Worm (Caenorhabditis elegans) whole organism, young adult: ENCODE results near the gene F38A1.11.

Experiments
- B0019.2 ChIP-seq: fragments of 200-800 bp; sonication (Bioruptor generic); conservative IDR thresholded peaks from 2 replicates; pipeline ENCODE4 v1.3.6; 2022; ENCODE audit warnings: missing genetic modification reagents, missing genetic modification characterization, missing compliant biosample characterization
- F22D6.2 ChIP-seq: sonication (generic microtip); optimal IDR thresholded peaks from 2 replicates; lab custom pipeline; 2016; ENCODE audit warnings: mild to moderate bottlenecking, missing genetic modification characterization, missing compliant biosample characterization
- K12H6.12 ChIP-seq: fragments of 200-800 bp; sonication (Bioruptor generic); optimal IDR thresholded peaks from 2 replicates; lab custom pipeline; 2018; ENCODE audit warnings: mild to moderate bottlenecking, missing genetic modification characterization, missing compliant biosample characterization
- Y56A3A.18 ChIP-seq: fragments of 200-800 bp; sonication (Bioruptor generic); IDR thresholded peaks from 2 replicates; pipeline ENCODE4 v1.3.6; 2022; ENCODE audit warnings: missing genetic modification reagents, missing genetic modification characterization, missing compliant biosample characterization
- Y67H2A.10 ChIP-seq: fragments of 200-800 bp; sonication (Bioruptor generic); conservative IDR thresholded peaks from 2 replicates; pipeline ENCODE4 v1.3.6; 2022; ENCODE audit warnings: missing genetic modification reagents, missing genetic modification characterization, missing compliant biosample characterization
- Y79H2A.3 ChIP-seq: fragments of 200-800 bp; sonication (Bioruptor generic); conservative IDR thresholded peaks from 2 replicates; pipeline ENCODE4 v1.3.6; 2022; ENCODE audit warnings: missing genetic modification reagents, missing genetic modification characterization, missing compliant biosample characterization
- aptf-2 ChIP-seq: fragments of 200-800 bp; sonication (Bioruptor generic); conservative IDR thresholded peaks from 2 replicates; pipeline ENCODE4 v1.3.6; 2022; ENCODE audit warnings: missing genetic modification reagents, missing genetic modification characterization, missing compliant biosample characterization
- atf-7 ChIP-seq: sonication (generic microtip); optimal IDR thresholded peaks from 2 replicates; lab custom pipeline; 2017; ENCODE audit warnings: mild to moderate bottlenecking, missing genetic modification characterization, missing compliant biosample characterization
- cebp-2 ChIP-seq: fragments of 200-800 bp; sonication (Bioruptor generic); IDR thresholded peaks from 2 replicates; pipeline ENCODE4 v1.3.6; 2022; ENCODE audit warnings: missing genetic modification characterization, missing compliant biosample characterization
- chd-7 ChIP-seq: sonication (generic microtip); optimal IDR thresholded peaks from 2 replicates; lab custom pipeline; 2016; ENCODE audit warnings: mild to moderate bottlenecking, missing genetic modification characterization, moderate library complexity, missing compliant biosample characterization
- dox-1 ChIP-seq: fragments of 200-800 bp; sonication (Bioruptor generic); IDR thresholded peaks from 2 replicates; pipeline ENCODE4 v1.3.6; 2022; ENCODE audit warnings: missing genetic modification reagents, missing genetic modification characterization, missing compliant biosample characterization
- efl-1 ChIP-seq: fragments of 150-350 bp; optimal IDR thresholded peaks from 2 replicates; lab custom pipeline; 2014; ENCODE audit warnings: missing biosample characterization, missing genetic modification reagents, missing genetic modification characterization
- egl-18 ChIP-seq: fragments of 200-800 bp; sonication (Bioruptor generic); IDR thresholded peaks from 2 replicates; pipeline ENCODE4 v1.3.6; 2022; ENCODE audit warnings: missing genetic modification reagents, missing genetic modification characterization, missing compliant biosample characterization
- egrh-3 ChIP-seq: fragments of 200-800 bp; sonication (Bioruptor generic); IDR thresholded peaks from 2 replicates; pipeline ENCODE4 v1.3.6; 2022; ENCODE audit warnings: missing genetic modification reagents, missing genetic modification characterization, missing compliant biosample characterization
- hsf-1 ChIP-seq: fragments of 200-800 bp; sonication (Bioruptor generic); IDR thresholded peaks from 2 replicates; pipeline ENCODE4 v1.3.6; 2022; ENCODE audit warnings: missing genetic modification reagents, missing genetic modification characterization, missing compliant biosample characterization
- lsl-1 ChIP-seq: fragments of 200-800 bp; sonication (Bioruptor generic); optimal IDR thresholded peaks from 2 replicates; lab custom pipeline; 2018; ENCODE audit warnings: mild to moderate bottlenecking, missing genetic modification characterization, moderate library complexity, missing compliant biosample characterization
- madf-10 ChIP-seq: sonication (generic microtip); optimal IDR thresholded peaks from 2 replicates; lab custom pipeline; 2016; ENCODE audit warnings: mild to moderate bottlenecking, missing genetic modification characterization, missing compliant biosample characterization
- madf-6 ChIP-seq: fragments of 200-800 bp; sonication (Bioruptor generic); IDR thresholded peaks from 2 replicates; pipeline ENCODE4 v1.3.6; 2022; ENCODE audit warnings: missing genetic modification reagents, missing genetic modification characterization, missing compliant biosample characterization
- mcd-1 ChIP-seq: fragments of 200-800 bp; sonication (Bioruptor generic); IDR thresholded peaks from 2 replicates; pipeline ENCODE4 v1.3.6; 2022; ENCODE audit warnings: missing genetic modification reagents, missing genetic modification characterization, missing compliant biosample characterization
- mel-28 ChIP-seq: sonication (generic microtip); optimal IDR thresholded peaks from 2 replicates; lab custom pipeline; 2016; ENCODE audit warnings: borderline replicate concordance, mild to moderate bottlenecking, missing genetic modification characterization, missing compliant biosample characterization
- nfyb-1 ChIP-seq: fragments of 200-800 bp; sonication (Bioruptor generic); IDR thresholded peaks from 2 replicates; pipeline ENCODE4 v1.3.6; 2022; ENCODE audit warnings: missing genetic modification reagents, missing genetic modification characterization, missing compliant biosample characterization
- nhr-27 ChIP-seq: fragments of 200-800 bp; sonication (Bioruptor generic); optimal IDR thresholded peaks from 2 replicates; lab custom pipeline; 2018; ENCODE audit warnings: mild to moderate bottlenecking, missing genetic modification characterization, moderate library complexity, missing compliant biosample characterization
- nhr-80 ChIP-seq: sonication (generic microtip); optimal IDR thresholded peaks from 2 replicates; lab custom pipeline; 2016; ENCODE audit warnings: missing genetic modification characterization, missing compliant biosample characterization
- nhr-90 ChIP-seq: sonication (generic microtip); optimal IDR thresholded peaks from 2 replicates; lab custom pipeline; 2016; ENCODE audit warnings: missing genotype, mild to moderate bottlenecking, missing genetic modification characterization, missing compliant biosample characterization
- snpc-1.3 ChIP-seq: sonication (generic microtip); optimal IDR thresholded peaks from 2 replicates; lab custom pipeline; 2017; ENCODE audit warnings: missing genetic modification characterization, mild to moderate bottlenecking, missing compliant biosample characterization, antibody characterized with exemption, moderate library complexity, missing genotype, missing genetic modification reagents; ENCODE audit not compliant: insufficient read depth
- snpc-3.4 ChIP-seq: sonication (generic microtip); optimal IDR thresholded peaks from 2 replicates; lab custom pipeline; 2017; ENCODE audit warnings: missing genetic modification characterization, mild to moderate bottlenecking, missing compliant biosample characterization, antibody characterized with exemption, moderate library complexity, missing genotype, missing genetic modification reagents
- somi-1 ChIP-seq: fragments of 200-800 bp; sonication (Bioruptor generic); optimal IDR thresholded peaks from 2 replicates; lab custom pipeline; 2018; ENCODE audit warnings: mild to moderate bottlenecking, missing genetic modification characterization, missing compliant biosample characterization
- tlf-1 ChIP-seq: fragments of 200-800 bp; sonication (Bioruptor generic); optimal IDR thresholded peaks from 2 replicates; lab custom pipeline; 2018; ENCODE audit warnings: mild to moderate bottlenecking, missing genetic modification characterization, missing compliant biosample characterization
- zfh-2 ChIP-seq: fragments of 200-800 bp; sonication (Bioruptor generic); conservative IDR thresholded peaks from 2 replicates; pipeline ENCODE4 v1.3.6; 2022; ENCODE audit warnings: missing genetic modification reagents, missing genetic modification characterization, missing compliant biosample characterization
- ztf-28 ChIP-seq: fragments of 200-800 bp; sonication (Bioruptor generic); IDR thresholded peaks from 2 replicates; pipeline ENCODE4 v1.3.6; 2022; ENCODE audit warnings: missing genetic modification reagents, missing genetic modification characterization, missing compliant biosample characterization
- ztf-3 ChIP-seq: fragments of 200-800 bp; sonication (Bioruptor generic); optimal IDR thresholded peaks from 2 replicates; lab custom pipeline; 2018; ENCODE audit warnings: mild to moderate bottlenecking, missing genetic modification characterization, missing compliant biosample characterization
- ztf-6 ChIP-seq: fragments of 200-800 bp; sonication (Bioruptor generic); IDR thresholded peaks from 2 replicates; pipeline ENCODE4 v1.3.6; 2022; ENCODE audit warnings: missing genetic modification reagents, missing genetic modification characterization, missing compliant biosample characterization

Gene F38A1.11

DNA sequence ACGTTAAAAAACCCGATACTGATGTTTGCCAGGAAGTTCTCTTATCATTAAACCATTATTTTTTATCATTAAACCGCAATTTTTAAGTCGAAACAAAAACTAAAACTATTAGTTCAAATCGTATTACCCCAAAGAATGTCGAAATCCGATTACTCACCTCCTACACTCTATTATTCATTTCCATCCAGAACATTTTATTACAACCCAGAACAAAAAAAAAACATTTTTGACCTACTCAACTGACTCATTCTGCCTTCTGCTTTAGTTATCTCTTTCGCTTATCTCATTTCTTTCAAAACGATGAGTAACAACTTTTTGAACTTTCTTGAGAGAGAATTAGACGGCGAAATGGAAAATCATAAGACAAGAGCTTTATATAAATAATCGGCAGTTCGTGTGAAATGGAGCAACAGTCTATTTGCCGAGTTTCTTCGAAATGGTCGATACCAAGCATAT lies 18.5 kb upstream of the F38A1.11 start, which contains the start of gene W09G12.7:
TSS of gene W09G12.7 (plus strand) at position 406 of the 456 bp plus-strand sequence.
- TF ChIP-seq Y79H2A.3 (GFP tag; lab: Robert Waterston, UW), result no peak
- TF ChIP-seq nhr-80 (tag; lab: Kevin White, UChicago), result peak; percentile 48

DNA sequence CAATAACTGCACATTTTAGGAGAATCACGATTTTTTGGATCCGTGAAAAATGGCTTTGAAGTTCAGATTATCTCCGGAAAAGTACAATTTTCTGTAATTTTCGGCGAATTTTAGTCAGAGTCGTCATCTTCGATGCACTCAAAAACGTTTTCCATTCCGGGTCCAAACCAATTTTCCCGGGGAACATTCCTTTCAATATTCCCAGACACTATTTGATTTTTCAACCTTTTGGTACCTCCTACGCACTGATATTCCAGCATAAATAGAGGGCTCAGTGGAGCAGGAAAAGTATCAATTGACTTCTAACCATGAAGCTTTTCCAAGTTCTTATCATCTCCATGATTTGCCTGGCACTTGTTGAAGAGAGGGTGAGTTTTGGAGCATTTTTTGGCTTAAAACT lies 15.6 kb upstream of the F38A1.11 start, which contains the start of gene W09G12.6:
TSS of gene W09G12.6 (plus strand) at position 301 of the 400 bp plus-strand sequence.
- no peak for TF ChIP-seq Y56A3A.18 (GFP tag; lab: Robert Waterston, UW)

DNA sequence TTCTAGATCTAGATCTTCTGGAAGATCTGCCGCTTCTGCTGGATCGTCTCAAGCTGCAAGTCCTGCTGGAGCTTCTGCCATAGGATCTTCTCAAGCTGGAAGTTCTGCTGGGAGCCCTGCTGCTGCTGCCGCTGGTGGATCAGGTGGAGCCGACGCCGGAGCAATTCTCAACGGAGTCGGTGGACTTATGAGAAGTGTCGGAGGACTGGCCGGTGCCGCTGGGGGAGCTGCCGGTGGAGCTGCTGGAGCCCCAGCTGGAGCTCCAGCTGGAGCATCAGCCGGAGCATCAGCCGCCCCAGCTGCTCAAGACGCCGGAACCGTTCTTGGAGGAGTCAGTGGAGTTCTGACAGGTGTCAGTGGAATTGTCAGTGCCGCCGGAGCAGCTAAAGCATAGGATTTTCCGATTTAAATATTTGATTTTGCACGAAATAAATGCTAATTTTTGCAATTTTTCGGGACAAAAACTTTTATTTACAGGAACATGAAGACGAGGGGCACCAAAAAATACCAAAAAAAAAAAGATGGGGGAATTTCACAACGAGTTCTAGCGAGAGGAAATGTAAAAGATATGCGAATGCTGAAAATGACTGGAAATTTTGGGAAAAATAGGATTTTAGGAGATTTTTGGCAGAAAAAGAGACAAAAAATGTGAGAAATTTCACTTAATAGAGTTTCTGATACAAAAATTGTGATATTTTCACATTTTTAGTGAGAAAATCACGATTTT lies 14.6 kb upstream of the F38A1.11 start:
- no peak for TF ChIP-seq snpc-1.3 (tag; lab: Kevin White, UChicago)
- TF ChIP-seq egrh-3 (GFP tag; lab: Robert Waterston, UW), result peak; percentile 98
- 0 out of 2 replicates have a peak, but pooled peaks have one; percentile 23 for TF ChIP-seq mcd-1
- no peak for TF ChIP-seq nhr-90 (tag; lab: Kevin White, UChicago)
- 0 out of 2 replicates have a peak, but pooled peaks have one; percentile 19 for TF ChIP-seq dox-1 (GFP tag; lab: Robert Waterston, UW)
- TF ChIP-seq chd-7, result peak; percentile 27
- no peak for TF ChIP-seq cebp-2 (GFP tag; lab: Robert Waterston, UW)
- no peak for TF ChIP-seq mel-28
- peak; percentile 96 for TF ChIP-seq zfh-2 (GFP tag; lab: Robert Waterston, UW)
- TF ChIP-seq Y67H2A.10 (GFP tag; lab: Robert Waterston, UW), result no peak
- TF ChIP-seq madf-6 (GFP tag; lab: Robert Waterston, UW), result 0 out of 2 replicates have a peak, but pooled peaks have one; percentile 28
- TF ChIP-seq, all 124 proteins: peak for 6

DNA sequence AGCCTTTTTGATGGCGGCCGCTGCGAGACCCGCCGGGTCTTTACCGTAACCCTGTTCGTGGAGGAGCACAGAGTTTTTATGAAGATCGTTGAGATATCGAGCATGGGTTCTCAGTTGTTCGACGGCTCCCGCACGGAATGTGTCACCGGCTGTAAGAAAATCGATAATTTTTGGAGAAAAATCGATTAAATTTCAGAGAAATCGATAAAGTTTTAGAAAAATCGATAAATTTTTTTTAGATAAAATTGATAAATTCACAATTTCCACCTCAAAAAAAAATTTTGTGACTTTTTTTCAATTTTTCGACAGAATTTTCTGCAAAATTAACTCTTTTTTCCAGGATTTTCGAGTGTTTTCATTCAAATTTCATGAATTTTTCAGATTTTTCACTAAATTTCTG lies 12.4 kb upstream of the F38A1.11 start:
- TF ChIP-seq snpc-1.3 (tag; lab: Kevin White, UChicago) (no peak), somi-1 (GFP tag; lab: Kevin White, UChicago) (no peak), tlf-1 (no peak), lsl-1 (GFP tag; lab: Kevin White, UChicago) (no peak), hsf-1 (no peak), madf-10 (tag; lab: Kevin White, UChicago) (no peak), ztf-6 (no peak), efl-1 (no peak), F22D6.2 (tag; lab: Kevin White, UChicago) (no peak), B0019.2 (GFP tag; lab: Robert Waterston, UW) (no peak), madf-6 (GFP tag; lab: Robert Waterston, UW) (no peak), nfyb-1 (GFP tag; lab: Robert Waterston, UW) (no peak), ztf-3 (GFP tag; lab: Kevin White, UChicago) (no peak)
- TF ChIP-seq, all 124 proteins: peak for 0

DNA sequence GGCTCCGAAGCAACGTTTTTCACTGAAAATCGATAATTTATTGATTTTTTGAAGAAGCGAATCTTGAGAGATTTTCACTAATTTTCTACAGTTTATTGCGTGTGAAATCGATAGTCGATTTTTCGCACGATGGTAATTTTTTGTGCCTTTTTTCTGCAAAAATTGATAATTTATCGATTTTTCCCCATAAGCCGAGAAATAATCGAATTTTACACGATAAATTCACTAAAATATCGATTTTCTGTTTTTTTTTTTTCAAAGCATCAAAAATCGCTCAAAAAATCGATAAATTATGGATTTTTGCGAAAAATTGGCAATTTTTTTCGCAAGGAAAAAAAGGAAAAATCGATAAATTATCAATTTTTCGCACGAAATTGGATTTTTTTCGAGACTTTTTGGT lies 11.4 kb upstream of the F38A1.11 start:
- TF ChIP-seq K12H6.12 (tag; lab: Kevin White, UChicago), result no peak
- no peak for TF ChIP-seq madf-6 (GFP tag; lab: Robert Waterston, UW)
- TF ChIP-seq ztf-28 (GFP tag; lab: Robert Waterston, UW), result no peak
- no peak for TF ChIP-seq atf-7
- no peak for TF ChIP-seq nhr-27
- TF ChIP-seq aptf-2, result no peak
- no peak for TF ChIP-seq egl-18
- no peak for TF ChIP-seq snpc-3.4 (tag; lab: Kevin White, UChicago)
- TF ChIP-seq, all 124 proteins: peak for 0
